Fruit fly (Drosophila melanogaster): ENCODE data around the gene CG14985.

DNA sequence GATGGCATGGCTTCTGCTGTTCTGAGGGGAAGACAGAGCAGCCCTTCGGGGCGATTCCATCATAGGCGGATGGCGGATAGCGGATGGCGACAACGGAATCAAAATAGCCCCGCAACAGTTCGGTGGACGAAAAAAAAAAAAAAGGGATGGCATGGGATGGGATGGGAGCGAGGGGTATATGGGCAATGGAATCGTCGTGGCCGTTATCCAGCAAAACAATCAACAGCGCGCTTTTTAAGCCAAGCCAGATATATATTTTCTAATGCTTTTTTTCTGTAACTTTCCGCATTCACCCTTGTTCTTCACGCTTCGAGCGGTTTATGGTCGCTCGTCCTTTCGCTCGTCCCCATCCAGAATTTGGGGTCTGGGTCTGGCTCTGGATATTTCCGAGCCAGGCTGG is 7.7 kb upstream of the CG14985 start:
- TF ChIP-seq h (optimal IDR thresholded peaks at IDR 0.05) (no peak), insv (optimal IDR thresholded peaks at IDR 0.05) (no peak)

Measured in Kc167 (cell line).